Worm (Caenorhabditis elegans) whole organism, early embryonic: ENCODE measurements around the gene ZK402.1.

ENCODE experiments used
- B0310.2 ChIP-seq: sonication (generic microtip); optimal IDR thresholded peaks from 2 replicates; lab custom pipeline; 2016; ENCODE audit warnings: mild to moderate bottlenecking, missing genetic modification characterization, missing compliant biosample characterization
- ama-1 ChIP-seq: fragments of 150-350 bp; optimal IDR thresholded peaks from 2 replicates; lab custom pipeline; 2014
- flt-1 ChIP-seq: fragments of 200-800 bp; sonication (Bioruptor generic); IDR thresholded peaks from 2 replicates; pipeline ENCODE4 v1.3.6; 2022; ENCODE audit warnings: missing genetic modification characterization, missing compliant biosample characterization
- tbx-11 ChIP-seq: fragments of 200-800 bp; sonication (Bioruptor generic); IDR thresholded peaks from 2 replicates; pipeline ENCODE4 v1.3.6; 2022; ENCODE audit warnings: missing genetic modification characterization, missing compliant biosample characterization

ce11 chrX:1379391-1379790 is 24.7 kb upstream of the ZK402.1 start:
- TF ChIP-seq ama-1 (lab: Kevin White, UChicago), result no peak
- peak; percentile 90 for TF ChIP-seq flt-1 (GFP tag; lab: Robert Waterston, UW)
- TF ChIP-seq tbx-11 (GFP tag; lab: Robert Waterston, UW), result peak; percentile 93
- TF ChIP-seq B0310.2, result peak; percentile 60
